Fruit fly (Drosophila melanogaster): ENCODE data around the gene CG4998.

Gene CG4998

dm6 chr3L:16381184-16381797, 42.5 kb downstream of the CG4998 start, which contains the start of gene Agpat4 (continued):
- no peak for TF ChIP-seq ash1 (GFP tag; optimal IDR thresholded peaks at IDR 0.05)
- TF ChIP-seq bcd (GFP tag; optimal IDR thresholded peaks at IDR 0.05), result peak; percentile 7
- no peak for TF ChIP-seq CG8924 (tag; optimal IDR thresholded peaks at IDR 0.05)
- TF ChIP-seq Chrac-16 (GFP tag; optimal IDR thresholded peaks at IDR 0.05), result no peak
- TF ChIP-seq z (GFP tag; IDR thresholded peaks at IDR 0.05), result no peak
- TF ChIP-seq CG3847 (GFP tag; IDR thresholded peaks at IDR 0.05), result no peak
- TF ChIP-seq NC2β (GFP tag; optimal IDR thresholded peaks at IDR 0.05), result no peak
- TF ChIP-seq CG7928 (GFP tag; optimal IDR thresholded peaks at IDR 0.05), result no peak
- TF ChIP-seq CG17802 (tag; optimal IDR thresholded peaks at IDR 0.05), result no peak
- TF ChIP-seq H15 (GFP tag; IDR thresholded peaks at IDR 0.05), result no peak
- no peak for TF ChIP-seq CG10565 (GFP tag; optimal IDR thresholded peaks at IDR 0.05)
- peak; percentile 21 for TF ChIP-seq pros (GFP tag; optimal IDR thresholded peaks at IDR 0.05)
- TF ChIP-seq D (optimal IDR thresholded peaks at IDR 0.05), result no peak
- TF ChIP-seq D (GFP tag; optimal IDR thresholded peaks at IDR 0.05), result no peak
- TF ChIP-seq Blimp-1 (GFP tag; optimal IDR thresholded peaks at IDR 0.05), result no peak
- TF ChIP-seq Rfx (GFP tag; IDR thresholded peaks at IDR 0.05), result no peak
- TF ChIP-seq CG3065 (GFP tag; optimal IDR thresholded peaks at IDR 0.05), result peak; percentile 1
- no peak for TF ChIP-seq CG9876 (GFP tag; optimal IDR thresholded peaks at IDR 0.05)
- TF ChIP-seq CG17385 (GFP tag; optimal IDR thresholded peaks at IDR 0.05), result no peak
- TF ChIP-seq MESR4 (GFP tag; optimal IDR thresholded peaks at IDR 0.05), result no peak
- no peak for TF ChIP-seq odd (GFP tag; optimal IDR thresholded peaks at IDR 0.05)
- no peak for TF ChIP-seq CG7786 (GFP tag; optimal IDR thresholded peaks at IDR 0.05)
- no peak for TF ChIP-seq her (GFP tag; optimal IDR thresholded peaks at IDR 0.05)
- no peak for TF ChIP-seq Oaz (GFP tag; IDR thresholded peaks at IDR 0.05)
- no peak for TF ChIP-seq HLHmδ (GFP tag; optimal IDR thresholded peaks at IDR 0.05)
- TF ChIP-seq Oli (tag; optimal IDR thresholded peaks at IDR 0.05), result no peak
- TF ChIP-seq lov (optimal IDR thresholded peaks at IDR 0.05), result no peak
- TF ChIP-seq lov (GFP tag; IDR thresholded peaks at IDR 0.05), result no peak
- peak; percentile 99 for TF ChIP-seq CG4360 (GFP tag; IDR thresholded peaks at IDR 0.05)
- no peak for TF ChIP-seq gem (tag; optimal IDR thresholded peaks at IDR 0.05)
- TF ChIP-seq CG1233 (GFP tag; optimal IDR thresholded peaks at IDR 0.05), result no peak
- TF ChIP-seq ro (GFP tag; IDR thresholded peaks at IDR 0.05), result no peak
- peak; percentile 10 for TF ChIP-seq CG33213 (GFP tag; optimal IDR thresholded peaks at IDR 0.05)
- no peak for TF ChIP-seq Atf3 (GFP tag; optimal IDR thresholded peaks at IDR 0.05)
- no peak for TF ChIP-seq gsb-n (tag; optimal IDR thresholded peaks at IDR 0.05)
- TF ChIP-seq al (GFP tag; IDR thresholded peaks at IDR 0.05), result no peak
- TF ChIP-seq CG9215 (GFP tag; IDR thresholded peaks at IDR 0.05), result no peak
- TF ChIP-seq CG10979 (tag; optimal IDR thresholded peaks at IDR 0.05), result no peak
- TF ChIP-seq CG8089 (GFP tag; optimal IDR thresholded peaks at IDR 0.05), result no peak
- peak in 1 of 2 experiments; percentile 81 for TF ChIP-seq Eip74EF (GFP tag; optimal IDR thresholded peaks at IDR 0.05)
- no peak for TF ChIP-seq CG13775 (GFP tag; optimal IDR thresholded peaks at IDR 0.05)
- TF ChIP-seq CG7963 (GFP tag; IDR thresholded peaks at IDR 0.05; ENCODE audit: partially characterized antibody), result no peak
- TF ChIP-seq Ravus (GFP tag; IDR thresholded peaks at IDR 0.05), result no peak
- peak; percentile 99 for TF ChIP-seq sug (tag; optimal IDR thresholded peaks at IDR 0.05)
- TF ChIP-seq B-H2 (GFP tag; optimal IDR thresholded peaks at IDR 0.05), result no peak
- no peak for TF ChIP-seq nom (GFP tag; optimal IDR thresholded peaks at IDR 0.05)
- TF ChIP-seq Usf (GFP tag; optimal IDR thresholded peaks at IDR 0.05), result no peak
- no peak for TF ChIP-seq CG17612 (GFP tag; IDR thresholded peaks at IDR 0.05)
- TF ChIP-seq prd (optimal IDR thresholded peaks at IDR 0.05), result no peak
- no peak for TF ChIP-seq prd (GFP tag; IDR thresholded peaks at IDR 0.05)
- TF ChIP-seq Bteb2 (GFP tag; optimal IDR thresholded peaks at IDR 0.05), result no peak
- no peak for TF ChIP-seq so (GFP tag; IDR thresholded peaks at IDR 0.05)
